Fruit fly (Drosophila melanogaster) whole organism, pupa: ENCODE results near the gene CG43231.

Source experiments
- CG13204 ChIP-seq: fragments of 200-800 bp; sonication (Bioruptor generic); optimal IDR thresholded peaks from 2 replicates; lab custom pipeline; 2018; ENCODE audit warnings: missing biosample characterization, mild to moderate bottlenecking, missing genetic modification characterization, moderate library complexity
- CG14655 ChIP-seq: fragments of 200-800 bp; sonication (Bioruptor generic); optimal IDR thresholded peaks from 3 replicates; lab custom pipeline; 2017; ENCODE audit warnings: mild to moderate bottlenecking, missing biosample characterization, missing genetic modification reagents, missing genetic modification characterization
- CG15710 ChIP-seq: fragments of 200-800 bp; sonication (Bioruptor generic); optimal IDR thresholded peaks from 2 replicates; lab custom pipeline; 2018; ENCODE audit warnings: missing biosample characterization, mild to moderate bottlenecking, missing genetic modification characterization, moderate library complexity
- CG8159 ChIP-seq: fragments of 200-800 bp; sonication (Bioruptor generic); optimal IDR thresholded peaks from 3 replicates; lab custom pipeline; 2018; ENCODE audit warnings: missing biosample characterization, mild to moderate bottlenecking, missing genetic modification characterization, moderate library complexity
- CG9948 ChIP-seq: fragments of 200-800 bp; sonication (Bioruptor generic); optimal IDR thresholded peaks from 2 replicates; lab custom pipeline; 2018; ENCODE audit warnings: missing biosample characterization, mild to moderate bottlenecking, missing genetic modification characterization, moderate library complexity
- D1 ChIP-seq: fragments of 200-800 bp; sonication (Bioruptor generic); optimal IDR thresholded peaks from 2 replicates; lab custom pipeline; 2018; ENCODE audit warnings: missing biosample characterization, mild to moderate bottlenecking, missing genetic modification characterization, moderate library complexity
- EcR ChIP-seq: fragments of 200-800 bp; sonication (Bioruptor generic); optimal IDR thresholded peaks from 3 replicates; lab custom pipeline; 2019; ENCODE audit warnings: missing biosample characterization, missing genetic modification characterization, mild to moderate bottlenecking, moderate library complexity, missing genetic modification reagents
- Ets98B ChIP-seq: fragments of 200-800 bp; sonication (Bioruptor generic); IDR thresholded peaks from 2 replicates; pipeline ENCODE4 v1.3.6; 2022; ENCODE audit warnings: missing biosample characterization, missing genetic modification characterization
- Pif1A ChIP-seq: fragments of 200-800 bp; sonication (Bioruptor generic); optimal IDR thresholded peaks from 3 replicates; lab custom pipeline; 2016; ENCODE audit warnings: missing biosample characterization, missing genetic modification characterization
- gl ChIP-seq: fragments of 200-800 bp; sonication (Bioruptor generic); optimal IDR thresholded peaks from 2 replicates; lab custom pipeline; 2018; ENCODE audit warnings: missing biosample characterization, mild to moderate bottlenecking, missing genetic modification characterization

- TF ChIP-seq EcR (GFP tag; lab: Kevin White, UChicago) = no peak
- no peak for TF ChIP-seq CG14655 (GFP tag; lab: Kevin White, UChicago)
- TF ChIP-seq Ets98B (GFP tag; lab: Robert Waterston, UW) = no peak
- TF ChIP-seq CG9948 (tag; lab: Kevin White, UChicago) = no peak
- no peak for TF ChIP-seq CG13204
- TF ChIP-seq Pif1A (GFP tag; lab: Kevin White, UChicago) = no peak
- no peak for TF ChIP-seq CG15710 (tag; lab: Kevin White, UChicago)
- no peak for TF ChIP-seq D1 (tag; lab: Kevin White, UChicago)
- no peak for TF ChIP-seq gl (tag; lab: Kevin White, UChicago)
- no peak for TF ChIP-seq CG8159 (tag; lab: Kevin White, UChicago)
Observed at dm6 chr2L:17741123-17741522, 36.6 kb downstream of the CG43231 start.
